Worm (Caenorhabditis elegans) whole organism, early embryonic: ENCODE data around the gene srh-229.

Experiments
- aly-1 ChIP-seq: sonication (generic microtip); optimal IDR thresholded peaks from 2 replicates; lab custom pipeline; 2016; ENCODE audit warnings: missing genetic modification characterization, missing compliant biosample characterization
- ama-1 ChIP-seq: fragments of 150-350 bp; optimal IDR thresholded peaks from 2 replicates; lab custom pipeline; 2014
- flt-1 ChIP-seq: fragments of 200-800 bp; sonication (Bioruptor generic); IDR thresholded peaks from 2 replicates; pipeline ENCODE4 v1.3.6; 2022; ENCODE audit warnings: missing genetic modification characterization, missing compliant biosample characterization
- hmg-4 ChIP-seq: fragments of 200-800 bp; sonication (Bioruptor generic); optimal IDR thresholded peaks from 2 replicates; lab custom pipeline; 2018; ENCODE audit warnings: mild to moderate bottlenecking, missing genetic modification characterization, missing compliant biosample characterization
- tbx-37 ChIP-seq: fragments of 200-800 bp; sonication (Bioruptor generic); conservative IDR thresholded peaks from 2 replicates; pipeline ENCODE4 v1.3.6; 2022; ENCODE audit warnings: missing genetic modification reagents, missing genetic modification characterization, missing compliant biosample characterization

DNA sequence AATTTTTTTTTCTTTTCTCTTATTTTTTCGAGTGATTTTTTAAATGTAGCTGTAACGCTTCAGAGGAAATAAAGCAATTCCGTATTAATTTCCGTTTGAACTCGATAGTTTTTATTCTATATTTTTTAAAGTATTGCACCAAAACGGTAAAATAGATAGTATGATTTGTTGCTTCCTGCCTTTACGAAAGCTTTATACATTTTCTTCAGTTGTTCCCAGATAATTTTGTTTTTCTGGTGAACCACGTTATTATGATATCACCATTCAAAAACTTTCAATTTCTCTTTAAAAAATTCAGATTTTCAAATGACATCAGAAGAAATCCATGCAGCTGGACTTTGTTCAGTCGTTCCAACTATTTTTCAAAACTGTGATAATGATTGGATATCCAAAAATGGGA is 10.8 kb upstream of the srh-229 start, which contains the start of gene srb-18:
- TF ChIP-seq flt-1 (GFP tag; lab: Robert Waterston, UW) (no peak), aly-1 (tag; lab: Kevin White, UChicago) (no peak), hmg-4 (GFP tag; lab: Kevin White, UChicago) (no peak), ama-1 (no peak), tbx-37 (GFP tag; lab: Robert Waterston, UW) (no peak)
